Worm (Caenorhabditis elegans) whole organism, young adult: Measurements from ENCODE around the gene cdr-4.

Source experiments
- B0035.1 ChIP-seq: sonication (generic microtip); optimal IDR thresholded peaks from 2 replicates; lab custom pipeline; 2016; ENCODE audit warnings: missing genetic modification characterization, mild to moderate bottlenecking, missing compliant biosample characterization, missing genotype, missing genetic modification reagents
- B0261.1 ChIP-seq: sonication (generic microtip); optimal IDR thresholded peaks from 2 replicates; lab custom pipeline; 2016; ENCODE audit warnings: mild to moderate bottlenecking, missing genetic modification characterization, moderate library complexity, missing compliant biosample characterization
- B0336.3 ChIP-seq: fragments of 200-800 bp; sonication (Bioruptor generic); IDR thresholded peaks from 2 replicates; pipeline ENCODE4 v1.3.6; 2022; ENCODE audit warnings: missing genetic modification characterization, missing compliant biosample characterization
- F10E7.11 ChIP-seq: sonication (generic microtip); optimal IDR thresholded peaks from 2 replicates; lab custom pipeline; 2017; ENCODE audit warnings: mild to moderate bottlenecking, missing genetic modification characterization, moderate library complexity, missing compliant biosample characterization
- F22D6.2 ChIP-seq: sonication (generic microtip); optimal IDR thresholded peaks from 2 replicates; lab custom pipeline; 2016; ENCODE audit warnings: mild to moderate bottlenecking, missing genetic modification characterization, missing compliant biosample characterization
- F23B12.7 ChIP-seq: sonication (generic microtip); optimal IDR thresholded peaks from 2 replicates; lab custom pipeline; 2017; ENCODE audit warnings: missing genetic modification characterization, mild to moderate bottlenecking, missing compliant biosample characterization, antibody characterized with exemption, moderate library complexity; ENCODE audit not compliant: insufficient read depth
- F39B2.1 ChIP-seq: fragments of 200-800 bp; sonication (Bioruptor generic); IDR thresholded peaks from 2 replicates; pipeline ENCODE4 v1.3.6; 2022; ENCODE audit warnings: missing genetic modification reagents, missing genetic modification characterization, missing compliant biosample characterization
- F57A8.1 ChIP-seq: fragments of 200-800 bp; sonication (Bioruptor generic); optimal IDR thresholded peaks from 2 replicates; lab custom pipeline; 2018; ENCODE audit warnings: mild to moderate bottlenecking, missing genetic modification characterization, moderate library complexity, missing compliant biosample characterization
- F57C9.4 ChIP-seq: sonication (generic microtip); optimal IDR thresholded peaks from 2 replicates; lab custom pipeline; 2017; ENCODE audit warnings: mild to moderate bottlenecking, missing genetic modification characterization, missing compliant biosample characterization
- Y79H2A.3 ChIP-seq: fragments of 200-800 bp; sonication (Bioruptor generic); conservative IDR thresholded peaks from 2 replicates; pipeline ENCODE4 v1.3.6; 2022; ENCODE audit warnings: missing genetic modification reagents, missing genetic modification characterization, missing compliant biosample characterization
- attf-3 ChIP-seq: fragments of 200-800 bp; sonication (Bioruptor generic); conservative IDR thresholded peaks from 2 replicates; pipeline ENCODE4 v1.3.6; 2022; ENCODE audit warnings: missing genetic modification reagents, missing genetic modification characterization, missing compliant biosample characterization
- attf-6 ChIP-seq: fragments of 200-800 bp; sonication (Bioruptor generic); IDR thresholded peaks from 2 replicates; pipeline ENCODE4 v1.3.6; 2022; ENCODE audit warnings: missing genetic modification reagents, missing genetic modification characterization, missing compliant biosample characterization
- cebp-2 ChIP-seq: fragments of 200-800 bp; sonication (Bioruptor generic); IDR thresholded peaks from 2 replicates; pipeline ENCODE4 v1.3.6; 2022; ENCODE audit warnings: missing genetic modification characterization, missing compliant biosample characterization
- ceh-27 ChIP-seq: fragments of 200-800 bp; sonication (Bioruptor generic); optimal IDR thresholded peaks from 2 replicates; lab custom pipeline; 2018; ENCODE audit warnings: mild to moderate bottlenecking, missing genetic modification characterization, moderate library complexity, missing compliant biosample characterization
- ceh-79 ChIP-seq: sonication (generic microtip); optimal IDR thresholded peaks from 2 replicates; lab custom pipeline; 2017; ENCODE audit warnings: mild to moderate bottlenecking, missing genetic modification characterization, missing compliant biosample characterization
- ceh-91 ChIP-seq: fragments of 200-800 bp; sonication (Bioruptor generic); IDR thresholded peaks from 2 replicates; pipeline ENCODE4 v1.3.6; 2022; ENCODE audit warnings: missing genetic modification reagents, missing genetic modification characterization, missing compliant biosample characterization
- dpff-1 ChIP-seq: sonication (generic microtip); optimal IDR thresholded peaks from 2 replicates; lab custom pipeline; 2017; ENCODE audit warnings: mild to moderate bottlenecking, missing genetic modification characterization, missing compliant biosample characterization
- egl-18 ChIP-seq: fragments of 200-800 bp; sonication (Bioruptor generic); IDR thresholded peaks from 2 replicates; pipeline ENCODE4 v1.3.6; 2022; ENCODE audit warnings: missing genetic modification reagents, missing genetic modification characterization, missing compliant biosample characterization
- egl-44 ChIP-seq: fragments of 200-800 bp; sonication (Bioruptor generic); IDR thresholded peaks from 2 replicates; pipeline ENCODE4 v1.3.6; 2022; ENCODE audit warnings: missing genetic modification reagents, missing genetic modification characterization, missing compliant biosample characterization
- egrh-3 ChIP-seq: fragments of 200-800 bp; sonication (Bioruptor generic); IDR thresholded peaks from 2 replicates; pipeline ENCODE4 v1.3.6; 2022; ENCODE audit warnings: missing genetic modification reagents, missing genetic modification characterization, missing compliant biosample characterization
- ekl-4 ChIP-seq: fragments of 200-800 bp; sonication (Bioruptor generic); IDR thresholded peaks from 2 replicates; pipeline ENCODE4 v1.3.6; 2022; ENCODE audit warnings: missing genetic modification reagents, missing genetic modification characterization, missing compliant biosample characterization
- hlh-12 ChIP-seq: sonication (generic microtip); optimal IDR thresholded peaks from 2 replicates; lab custom pipeline; 2016; ENCODE audit warnings: missing genetic modification characterization, missing compliant biosample characterization
- hmg-20 ChIP-seq: fragments of 200-800 bp; sonication (Bioruptor generic); IDR thresholded peaks from 2 replicates; pipeline ENCODE4 v1.3.6; 2022; ENCODE audit warnings: missing genetic modification reagents, missing genetic modification characterization, missing compliant biosample characterization
- hrde-1 ChIP-seq: sonication (generic microtip); optimal IDR thresholded peaks from 2 replicates; lab custom pipeline; 2016; ENCODE audit warnings: missing genetic modification characterization, mild to moderate bottlenecking, missing compliant biosample characterization, moderate library complexity, missing genotype, missing genetic modification reagents, borderline replicate concordance
- let-526 ChIP-seq: fragments of 200-800 bp; sonication (Bioruptor generic); IDR thresholded peaks from 2 replicates; pipeline ENCODE4 v1.3.6; 2022; ENCODE audit warnings: missing genetic modification reagents, missing genetic modification characterization, missing compliant biosample characterization
- lir-1 ChIP-seq: fragments of 200-800 bp; sonication (Bioruptor generic); conservative IDR thresholded peaks from 2 replicates; pipeline ENCODE4 v1.3.6; 2022; ENCODE audit warnings: missing genetic modification reagents, missing genetic modification characterization, missing compliant biosample characterization
- lsy-27 ChIP-seq: sonication (generic microtip); optimal IDR thresholded peaks from 2 replicates; lab custom pipeline; 2017; ENCODE audit warnings: missing genetic modification characterization, mild to moderate bottlenecking, missing compliant biosample characterization, antibody characterized with exemption, missing genotype, borderline replicate concordance; ENCODE audit not compliant: insufficient read depth
- madf-10 ChIP-seq: sonication (generic microtip); optimal IDR thresholded peaks from 2 replicates; lab custom pipeline; 2016; ENCODE audit warnings: mild to moderate bottlenecking, missing genetic modification characterization, missing compliant biosample characterization
- nhr-27 ChIP-seq: fragments of 200-800 bp; sonication (Bioruptor generic); optimal IDR thresholded peaks from 2 replicates; lab custom pipeline; 2018; ENCODE audit warnings: mild to moderate bottlenecking, missing genetic modification characterization, moderate library complexity, missing compliant biosample characterization
- nhr-80 ChIP-seq: sonication (generic microtip); optimal IDR thresholded peaks from 2 replicates; lab custom pipeline; 2016; ENCODE audit warnings: missing genetic modification characterization, missing compliant biosample characterization
- rcor-1 ChIP-seq: fragments of 200-800 bp; sonication (Bioruptor generic); IDR thresholded peaks from 2 replicates; pipeline ENCODE4 v1.3.6; 2022; ENCODE audit warnings: missing genetic modification reagents, missing genetic modification characterization, missing compliant biosample characterization
- rpc-1 ChIP-seq, 2 experiments: fragments of 150-350 bp in 1 of 2; sonication (generic microtip) in 1 of 2; optimal IDR thresholded peaks; 2 replicates each; lab custom pipeline; 2014 to 2018; ENCODE audit warnings: missing biosample characterization in 1 of 2, missing genetic modification characterization in 1 of 2, missing genetic modification reagents in 1 of 2, missing genotype in 1 of 2
- sea-2 ChIP-seq: fragments of 200-800 bp; sonication (Bioruptor generic); IDR thresholded peaks from 2 replicates; pipeline ENCODE4 v1.3.6; 2022; ENCODE audit warnings: missing genetic modification characterization, missing compliant biosample characterization
- snpc-1.3 ChIP-seq: sonication (generic microtip); optimal IDR thresholded peaks from 2 replicates; lab custom pipeline; 2017; ENCODE audit warnings: missing genetic modification characterization, mild to moderate bottlenecking, missing compliant biosample characterization, antibody characterized with exemption, moderate library complexity, missing genotype, missing genetic modification reagents; ENCODE audit not compliant: insufficient read depth
- sptf-2 ChIP-seq: fragments of 200-800 bp; sonication (Bioruptor generic); optimal IDR thresholded peaks from 2 replicates; lab custom pipeline; 2018; ENCODE audit warnings: mild to moderate bottlenecking, missing genetic modification characterization, missing compliant biosample characterization
- tbx-9 ChIP-seq: sonication (generic microtip); optimal IDR thresholded peaks from 2 replicates; lab custom pipeline; 2016; ENCODE audit warnings: borderline replicate concordance, missing genetic modification characterization, inconsistent platforms, missing compliant biosample characterization
- unc-62 ChIP-seq: fragments of 150-350 bp; optimal IDR thresholded peaks from 2 replicates; lab custom pipeline; 2014; ENCODE audit warnings: missing biosample characterization, missing genetic modification reagents, missing genetic modification characterization
- xnd-1 ChIP-seq: sonication (generic microtip); optimal IDR thresholded peaks from 2 replicates; lab custom pipeline; 2016; ENCODE audit warnings: missing genotype, missing genetic modification reagents, missing genetic modification characterization, missing compliant biosample characterization
- zim-3 ChIP-seq: sonication (generic microtip); optimal IDR thresholded peaks from 2 replicates; lab custom pipeline; 2017; ENCODE audit warnings: mild to moderate bottlenecking, missing genetic modification characterization, moderate library complexity, missing compliant biosample characterization
- ztf-22 ChIP-seq: fragments of 200-800 bp; sonication (Bioruptor generic); optimal IDR thresholded peaks from 2 replicates; lab custom pipeline; 2018; ENCODE audit warnings: mild to moderate bottlenecking, missing genetic modification characterization, moderate library complexity, missing compliant biosample characterization

cdr-4 gene

ce11 chrV:12369437-12369836 is 39.0 kb downstream of the cdr-4 start, which contains the start of gene gcy-13:
gcy-13 (minus strand) TSS chrV:12369537.
- no peak for TF ChIP-seq egl-18 (GFP tag; lab: Robert Waterston, UW)
- TF ChIP-seq nhr-80 (tag; lab: Kevin White, UChicago) = no peak
- TF ChIP-seq nhr-27 (tag; lab: Kevin White, UChicago) = no peak
- TF ChIP-seq sptf-2 = no peak
- no peak for TF ChIP-seq xnd-1
- no peak for TF ChIP-seq sea-2 (GFP tag; lab: Robert Waterston, UW)
- no peak for TF ChIP-seq B0261.1 (tag; lab: Kevin White, UChicago)
- TF ChIP-seq lsy-27 = no peak
- TF ChIP-seq snpc-1.3 = no peak
- TF ChIP-seq attf-6 (GFP tag; lab: Robert Waterston, UW) = no peak

- TF ChIP-seq cebp-2 (GFP tag; lab: Robert Waterston, UW) (no peak), zim-3 (tag; lab: Kevin White, UChicago) (no peak), F10E7.11 (tag; lab: Kevin White, UChicago) (no peak), attf-3 (no peak), hmg-20 (GFP tag; lab: Robert Waterston, UW) (no peak), rpc-1 (optimal IDR thresholded peaks at IDR 0.05; lab: Kevin White, UChicago) (no peak), rpc-1 (tag; optimal IDR thresholded peaks at IDR 0.05; lab: Kevin White, UChicago) (no peak), F22D6.2 (tag; lab: Kevin White, UChicago) (no peak), F39B2.1 (no peak), ztf-22 (GFP tag; lab: Kevin White, UChicago) (no peak), F57C9.4 (tag; lab: Kevin White, UChicago) (no peak), B0336.3 (GFP tag; lab: Robert Waterston, UW) (no peak), tbx-9 (no peak), egrh-3 (GFP tag; lab: Robert Waterston, UW) (no peak), rcor-1 (no peak), ceh-27 (GFP tag; lab: Kevin White, UChicago) (no peak), let-526 (GFP tag; lab: Robert Waterston, UW) (no peak), egl-44 (GFP tag; lab: Robert Waterston, UW) (no peak)
Observed at ce11 chrV:12365104-12365503, 43.3 kb downstream of the cdr-4 start, which contains the start of gene fipr-2. fipr-2 (plus strand) TSS chrV:12365348.

ce11 chrV:12361644-12362043 is 46.8 kb downstream of the cdr-4 start, which contains the start of gene fipr-1:
fipr-1 (minus strand) TSS chrV:12361744.
- TF ChIP-seq madf-10 = no peak
- no peak for TF ChIP-seq Y79H2A.3 (GFP tag; lab: Robert Waterston, UW)
- TF ChIP-seq ceh-91 (GFP tag; lab: Robert Waterston, UW) = no peak
- TF ChIP-seq ekl-4 = no peak
- no peak for TF ChIP-seq dpff-1
- no peak for TF ChIP-seq F57A8.1 (GFP tag; lab: Kevin White, UChicago)
- TF ChIP-seq ceh-79 = no peak
- no peak for TF ChIP-seq F22D6.2 (tag; lab: Kevin White, UChicago)
- no peak for TF ChIP-seq F23B12.7 (tag; lab: Kevin White, UChicago)
- no peak for TF ChIP-seq B0035.1 (tag; lab: Kevin White, UChicago)
- no peak for TF ChIP-seq hlh-12
- TF ChIP-seq hrde-1 (tag; lab: Kevin White, UChicago) = no peak
- TF ChIP-seq lir-1 (GFP tag; lab: Robert Waterston, UW) = no peak
- TF ChIP-seq lsy-27 = no peak
- TF ChIP-seq unc-62 (GFP tag; lab: Kevin White, UChicago) = no peak
- no peak for TF ChIP-seq sptf-2
